Fruit fly (Drosophila melanogaster) Kc167 (cell line): Measurements from ENCODE around the gene AdoR.

Source experiments
- Sin3A ChIP-seq: fragments of >200 bp; optimal IDR thresholded peaks from 2 replicates; lab custom pipeline; 2018; ENCODE audit warnings: missing external identifiers
- h ChIP-seq: fragments of >200 bp; optimal IDR thresholded peaks from 3 replicates; lab custom pipeline; 2018; ENCODE audit warnings: missing external identifiers
- psq ChIP-seq: fragments of >200 bp; optimal IDR thresholded peaks from 2 replicates; lab custom pipeline; 2017; ENCODE audit warnings: missing external identifiers
- ttk ChIP-seq: sonication (Bioruptor generic); optimal IDR thresholded peaks from 2 replicates; lab custom pipeline; 2017; ENCODE audit warnings: missing external identifiers

DNA sequence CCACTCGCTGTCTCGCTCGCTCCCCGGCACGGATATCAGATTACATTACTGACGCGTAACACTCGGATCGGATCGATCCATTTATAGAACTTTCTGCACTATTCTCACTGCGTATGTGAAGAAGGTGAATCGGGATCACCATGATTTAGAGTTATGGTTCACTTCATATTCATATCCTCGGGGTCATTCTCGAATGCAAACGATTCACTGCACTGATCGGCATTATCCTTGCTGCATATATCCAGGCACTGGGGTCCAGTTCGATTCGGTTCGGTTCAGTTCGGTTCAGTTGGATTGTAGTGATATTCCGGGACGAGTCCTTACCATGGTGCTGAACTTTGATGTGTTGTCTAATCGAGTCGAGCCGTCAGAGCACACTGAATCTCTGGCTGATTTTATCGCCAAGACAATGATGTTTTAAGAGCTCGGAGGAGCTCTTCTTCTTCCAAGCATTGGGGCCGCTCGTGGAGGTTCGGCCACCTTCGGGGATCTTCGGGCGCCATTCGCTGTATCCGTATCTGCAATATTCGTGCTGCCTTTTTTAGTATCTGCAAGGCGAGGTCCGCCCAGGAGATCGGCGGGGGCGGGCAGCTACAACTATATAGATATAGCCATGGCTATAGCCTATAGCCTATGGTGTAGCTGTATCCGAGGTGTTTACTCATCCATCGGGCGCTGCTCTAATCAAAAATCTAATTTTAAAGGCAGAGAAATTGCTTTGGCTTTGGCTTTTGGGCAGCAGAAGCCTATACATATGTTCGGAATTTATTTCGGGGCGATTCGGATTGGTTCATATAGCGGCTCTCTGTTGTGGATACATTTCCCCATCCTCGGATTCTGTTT lies 25.0 kb upstream of the AdoR start, which contains the start of gene Mlc2:
- TF ChIP-seq ttk (lab: Kevin White, UChicago) (no peak), h (lab: Kevin White, UChicago) (no peak), Sin3A (lab: Kevin White, UChicago) (no peak), psq (lab: Kevin White, UChicago) (no peak)
